Fruit fly (Drosophila melanogaster) whole organism, embryonic: ENCODE measurements around the gene cbt.
A peak's percentile ranks its signal among the peaks of the same experiment; 100 is the strongest.

ENCODE experiments used
- Atf-2 ChIP-seq: fragments of 200-800 bp; sonication (Bioruptor generic); optimal IDR thresholded peaks from 2 replicates; lab custom pipeline; 2016; ENCODE audit warnings: missing biosample characterization, missing genetic modification characterization
- Atf3 ChIP-seq: fragments of 200-800 bp; sonication (Bioruptor generic); optimal IDR thresholded peaks from 3 replicates; lab custom pipeline; 2016; ENCODE audit warnings: missing biosample characterization, missing genetic modification characterization
- CG10209 ChIP-seq: fragments of 200-800 bp; sonication (Bioruptor generic); optimal IDR thresholded peaks from 3 replicates; lab custom pipeline; 2017; ENCODE audit warnings: missing biosample characterization, mild to moderate bottlenecking, missing genetic modification characterization, missing genetic modification reagents
- CG10267 ChIP-seq: fragments of 200-800 bp; sonication (Bioruptor generic); optimal IDR thresholded peaks from 2 replicates; lab custom pipeline; 2018; ENCODE audit warnings: missing biosample characterization, mild to moderate bottlenecking, missing genetic modification characterization, moderate library complexity
- CG11504 ChIP-seq: fragments of 200-800 bp; sonication (Bioruptor generic); optimal IDR thresholded peaks from 3 replicates; lab custom pipeline; 2019; ENCODE audit warnings: missing biosample characterization, mild to moderate bottlenecking, missing genetic modification characterization, moderate library complexity
- CG12104 ChIP-seq: fragments of 200-800 bp; sonication (Bioruptor generic); optimal IDR thresholded peaks from 3 replicates; lab custom pipeline; 2016; ENCODE audit warnings: missing biosample characterization, missing genetic modification characterization
- CG14014 ChIP-seq: fragments of 200-800 bp; sonication (Bioruptor generic); IDR thresholded peaks from 2 replicates; pipeline ENCODE4 v1.3.6; 2022; ENCODE audit warnings: missing biosample characterization, missing genetic modification characterization
- CG15479 ChIP-seq: fragments of 200-800 bp; sonication (Bioruptor generic); optimal IDR thresholded peaks from 3 replicates; lab custom pipeline; 2019; ENCODE audit warnings: missing biosample characterization, mild to moderate bottlenecking, missing genetic modification characterization, moderate library complexity
- CG17568 ChIP-seq: fragments of 200-800 bp; sonication (Bioruptor generic); optimal IDR thresholded peaks from 2 replicates; lab custom pipeline; 2018; ENCODE audit warnings: missing biosample characterization, mild to moderate bottlenecking, missing genetic modification characterization, moderate library complexity
- CG17802 ChIP-seq: fragments of 200-800 bp; sonication (Bioruptor generic); optimal IDR thresholded peaks from 2 replicates; lab custom pipeline; 2018; ENCODE audit warnings: missing biosample characterization, mild to moderate bottlenecking, missing genetic modification characterization, moderate library complexity
- CG1832 ChIP-seq: fragments of 200-800 bp; sonication (Bioruptor generic); optimal IDR thresholded peaks from 2 replicates; lab custom pipeline; 2017; ENCODE audit warnings: missing biosample characterization, mild to moderate bottlenecking, missing genetic modification characterization, inconsistent platforms
- CG18476 ChIP-seq: fragments of 200-800 bp; sonication (Bioruptor generic); optimal IDR thresholded peaks from 2 replicates; lab custom pipeline; 2016; ENCODE audit warnings: missing biosample characterization, mild to moderate bottlenecking, missing genetic modification characterization
- CG34422 ChIP-seq: fragments of 200-800 bp; sonication (Bioruptor generic); IDR thresholded peaks from 3 replicates; pipeline ENCODE4 v1.3.6; 2022; ENCODE audit warnings: missing biosample characterization, missing genetic modification characterization
- CG3838 ChIP-seq: fragments of 200-800 bp; sonication (Bioruptor generic); optimal IDR thresholded peaks from 3 replicates; lab custom pipeline; 2016; ENCODE audit warnings: missing biosample characterization, missing genetic modification characterization
- CG3995 ChIP-seq: fragments of 200-800 bp; sonication (Bioruptor generic); optimal IDR thresholded peaks from 3 replicates; lab custom pipeline; 2016; ENCODE audit warnings: missing biosample characterization, missing genetic modification characterization
- CG4617 ChIP-seq: fragments of 200-800 bp; sonication (Bioruptor generic); optimal IDR thresholded peaks from 3 replicates; lab custom pipeline; 2016; ENCODE audit warnings: missing biosample characterization, missing genetic modification characterization, borderline replicate concordance
- CG5953 ChIP-seq: fragments of 200-800 bp; sonication (Bioruptor generic); IDR thresholded peaks from 2 replicates; pipeline ENCODE4 v1.3.6; 2022; ENCODE audit warnings: missing biosample characterization, missing genetic modification characterization
- CG6175 ChIP-seq: fragments of 200-800 bp; sonication (Bioruptor generic); IDR thresholded peaks from 3 replicates; pipeline ENCODE4 v1.3.6; 2022; ENCODE audit warnings: missing biosample characterization, missing genetic modification characterization
- CG7271 ChIP-seq: fragments of 200-800 bp; sonication (Bioruptor generic); optimal IDR thresholded peaks from 2 replicates; lab custom pipeline; 2018; ENCODE audit warnings: missing biosample characterization, mild to moderate bottlenecking, missing genetic modification characterization, moderate library complexity
- CG9876 ChIP-seq: fragments of 200-800 bp; sonication (Bioruptor generic); optimal IDR thresholded peaks from 2 replicates; lab custom pipeline; 2016; ENCODE audit warnings: missing biosample characterization, missing genetic modification characterization
- D ChIP-seq, 2 experiments: fragments of 200-800 bp in 1 of 2; fragments of >200 bp in 1 of 2; sonication (Bioruptor generic) in 1 of 2; optimal IDR thresholded peaks; 2 replicates in 1 of 2; 3 replicates in 1 of 2; lab custom pipeline; 2017; ENCODE audit warnings: mild to moderate bottlenecking in 1 of 2, missing biosample characterization in 1 of 2, missing genetic modification characterization in 1 of 2, missing genetic modification reagents in 1 of 2
- D19A ChIP-seq: fragments of 200-800 bp; optimal IDR thresholded peaks from 3 replicates; lab custom pipeline; 2019; ENCODE audit warnings: missing biosample characterization, mild to moderate bottlenecking, missing genetic modification characterization, moderate library complexity
- Kr ChIP-seq: fragments of 200-800 bp; sonication (Bioruptor generic); optimal IDR thresholded peaks from 2 replicates; lab custom pipeline; 2017; ENCODE audit warnings: missing biosample characterization, mild to moderate bottlenecking, missing genetic modification characterization
- Med ChIP-seq: fragments of 200-800 bp; sonication (Bioruptor generic); peaks from one replicate; lab custom pipeline; 2016; ENCODE audit warnings: missing biosample characterization, missing genetic modification characterization, mild to moderate bottlenecking, inconsistent platforms, moderate library complexity
- Sox100B ChIP-seq: fragments of 200-800 bp; sonication (Bioruptor generic); optimal IDR thresholded peaks from 3 replicates; lab custom pipeline; 2018; ENCODE audit warnings: missing biosample characterization, mild to moderate bottlenecking, missing genetic modification characterization
- ab ChIP-seq: fragments of 200-800 bp; sonication (Bioruptor generic); optimal IDR thresholded peaks from 2 replicates; lab custom pipeline; 2016; ENCODE audit warnings: missing biosample characterization, missing genetic modification characterization
- ato ChIP-seq: fragments of 200-800 bp; sonication (Bioruptor generic); IDR thresholded peaks from 2 replicates; pipeline ENCODE4 v1.3.6; 2022; ENCODE audit warnings: missing biosample characterization, missing genetic modification characterization; ENCODE audit not compliant: partially characterized antibody
- cad ChIP-seq: fragments of >200 bp; optimal IDR thresholded peaks from 2 replicates; lab custom pipeline; 2017; ENCODE audit warnings: missing biosample characterization, missing genetic modification characterization
- crp ChIP-seq, 2 experiments: fragments of 200-800 bp; sonication (Bioruptor generic); optimal IDR thresholded peaks; 2 replicates in 1 of 2; 3 replicates in 1 of 2; lab custom pipeline; 2017; ENCODE audit warnings: missing biosample characterization in 2 of 2, missing genetic modification characterization in 2 of 2, mild to moderate bottlenecking in 1 of 2, moderate library complexity in 1 of 2
- fd102C ChIP-seq: fragments of 200-800 bp; sonication (Bioruptor generic); optimal IDR thresholded peaks from 2 replicates; lab custom pipeline; 2018; ENCODE audit warnings: missing biosample characterization, mild to moderate bottlenecking, missing genetic modification characterization, moderate library complexity
- fd3F ChIP-seq: fragments of 200-800 bp; sonication (Bioruptor generic); optimal IDR thresholded peaks from 2 replicates; lab custom pipeline; 2018; ENCODE audit warnings: missing biosample characterization, mild to moderate bottlenecking, missing genetic modification characterization, moderate library complexity
- gce ChIP-seq: fragments of 200-800 bp; sonication (Bioruptor generic); IDR thresholded peaks from 3 replicates; pipeline ENCODE4 v1.3.6; 2022; ENCODE audit warnings: missing biosample characterization, missing genetic modification characterization
- grn ChIP-seq: fragments of 200-800 bp; sonication (Bioruptor generic); optimal IDR thresholded peaks from 3 replicates; lab custom pipeline; 2017; ENCODE audit warnings: missing biosample characterization, missing genetic modification characterization
- insv ChIP-seq, 2 experiments: fragments of 200-800 bp; sonication (Bioruptor generic); optimal IDR thresholded peaks; 3 replicates each; lab custom pipeline; 2016 to 2018; ENCODE audit warnings: missing biosample characterization in 2 of 2, missing genetic modification characterization in 2 of 2
- org-1 ChIP-seq: fragments of 200-800 bp; sonication (Bioruptor generic); optimal IDR thresholded peaks from 2 replicates; lab custom pipeline; 2017; ENCODE audit warnings: missing biosample characterization, missing genetic modification characterization
- prd ChIP-seq, 3 experiments: fragments of >200 bp in 2 of 3; fragments of 200-800 bp in 1 of 3; sonication (Bioruptor generic) in 1 of 3; optimal IDR thresholded peaks in 2 of 3; IDR thresholded peaks in 1 of 3; 2 replicates in 2 of 3; 3 replicates in 1 of 3; pipeline versions ENCODE4 v1.3.6 to Lab custom; 2017 to 2022; ENCODE audit warnings: missing biosample characterization in 1 of 3, missing genetic modification characterization in 1 of 3
- sd ChIP-seq: fragments of 200-800 bp; sonication (Bioruptor generic); optimal IDR thresholded peaks from 3 replicates; lab custom pipeline; 2018; ENCODE audit warnings: missing biosample characterization, mild to moderate bottlenecking, missing genetic modification characterization, moderate library complexity
- tgo ChIP-seq: fragments of 200-800 bp; sonication (Bioruptor generic); IDR thresholded peaks from 3 replicates; pipeline ENCODE4 v1.3.6; 2022; ENCODE audit warnings: missing biosample characterization, missing genetic modification characterization
- tio ChIP-seq: fragments of 200-800 bp; sonication (Bioruptor generic); optimal IDR thresholded peaks from 2 replicates; lab custom pipeline; 2017; ENCODE audit warnings: missing biosample characterization, missing genetic modification characterization, inconsistent platforms
- tll ChIP-seq, 2 experiments: fragments of 200-800 bp in 1 of 2; fragments of >200 bp in 1 of 2; sonication (Bioruptor generic) in 1 of 2; optimal IDR thresholded peaks; 2 replicates each; lab custom pipeline; 2017 to 2019; ENCODE audit warnings: missing biosample characterization in 2 of 2, missing genetic modification characterization in 2 of 2, mild to moderate bottlenecking in 1 of 2, moderate library complexity in 1 of 2
- tx ChIP-seq: fragments of 200-800 bp; sonication (Bioruptor generic); optimal IDR thresholded peaks from 2 replicates; lab custom pipeline; 2016; ENCODE audit warnings: missing biosample characterization, missing genetic modification characterization
- unc-4 ChIP-seq: fragments of 200-800 bp; sonication (Bioruptor generic); IDR thresholded peaks from 2 replicates; pipeline ENCODE4 v1.3.6; 2022; ENCODE audit warnings: missing biosample characterization, missing genetic modification characterization; ENCODE audit not compliant: partially characterized antibody
- zen ChIP-seq: fragments of 200-800 bp; sonication (Bioruptor generic); optimal IDR thresholded peaks from 3 replicates; lab custom pipeline; 2018; ENCODE audit warnings: missing biosample characterization, mild to moderate bottlenecking, missing genetic modification characterization, moderate library complexity

cbt gene

dm6 chr2L:518979-519891 lies 39.7 kb upstream of the cbt start (continued):
- TF ChIP-seq CG5953 (GFP tag; lab: Robert Waterston, UW) = 0 out of 2 replicates have a peak, but pooled peaks have one; percentile 29
- no peak for TF ChIP-seq CG3838

dm6 chr2L:518620-518913 lies 39.1 kb upstream of the cbt start:
- TF ChIP-seq zen = peak; percentile 90
- peak; percentile 86 for TF ChIP-seq CG15479
- TF ChIP-seq CG17568 = no peak
- no peak for TF ChIP-seq fd3F (GFP tag; lab: Kevin White, UChicago)
- TF ChIP-seq CG9876 = no peak

DNA sequence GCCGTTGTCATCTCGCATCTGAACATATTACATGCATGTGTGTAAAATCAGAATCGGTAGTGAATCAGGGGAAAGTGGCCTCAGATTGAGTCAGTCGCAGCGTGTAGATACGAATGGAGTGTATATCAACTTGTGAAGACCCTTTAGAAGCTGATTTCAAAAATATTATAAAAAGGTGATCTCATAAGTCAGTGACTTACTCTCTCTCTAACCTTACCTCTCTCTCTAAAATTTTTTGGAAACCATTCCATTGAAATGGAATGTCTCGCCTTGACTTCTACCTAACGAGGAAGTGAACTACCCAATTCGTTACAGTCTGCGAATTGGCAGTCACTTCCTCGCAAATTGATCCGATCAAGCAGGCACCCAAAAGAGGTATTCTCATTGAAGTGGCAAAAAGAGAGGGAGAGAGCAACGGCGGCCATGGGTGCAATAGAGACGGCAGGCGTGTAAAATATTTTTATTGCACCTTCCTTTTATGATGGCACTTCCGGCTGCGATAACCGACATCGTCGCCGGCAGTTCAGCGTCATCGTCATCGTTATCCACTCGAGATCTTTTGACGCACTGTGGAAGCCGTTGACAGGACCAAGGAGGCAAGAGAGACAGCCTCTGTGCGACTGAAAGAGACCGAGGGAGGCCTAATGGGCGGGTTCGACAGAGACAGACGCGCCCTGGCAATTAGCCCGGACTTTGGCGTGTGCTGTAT lies 38.6 kb upstream of the cbt start:
- TF ChIP-seq prd (optimal IDR thresholded peaks at IDR 0.05; lab: Kevin White, UChicago) (no peak), prd (GFP tag; IDR thresholded peaks at IDR 0.05; lab: Robert Waterston, UW) (peak; percentile 36; the same call in 1 of the 3 replicates), Atf-2 (GFP tag; lab: Kevin White, UChicago) (no peak), D19A (peak; percentile 56), CG1832 (GFP tag; lab: Kevin White, UChicago) (peak; percentile 40), cad (GFP tag; lab: Kevin White, UChicago) (peak; percentile 99), CG18476 (no peak), CG3995 (GFP tag; lab: Kevin White, UChicago) (no peak), CG4617 (no peak), tgo (GFP tag; lab: Robert Waterston, UW) (no peak), crp (GFP tag; optimal IDR thresholded peaks at IDR 0.05; lab: Kevin White, UChicago) (no peak), Med (peak; percentile 9), CG17802 (no peak), tio (GFP tag; lab: Kevin White, UChicago) (no peak), gce (GFP tag; lab: Robert Waterston, UW) (no peak), CG7271 (tag; lab: Kevin White, UChicago) (peak; percentile 77), grn (GFP tag; lab: Kevin White, UChicago) (peak; percentile 25), Sox100B (GFP tag; lab: Kevin White, UChicago) (no peak), CG34422 (GFP tag; lab: Robert Waterston, UW) (no peak), zen (peak; percentile 99), CG11504 (tag; lab: Kevin White, UChicago) (no peak), CG12104 (GFP tag; lab: Kevin White, UChicago) (no peak), tll (GFP tag; optimal IDR thresholded peaks at IDR 0.05; lab: Kevin White, UChicago) (peak in 1 of 2 experiments; percentile 93), CG10267 (tag; lab: Kevin White, UChicago) (no peak), ato (GFP tag; lab: Robert Waterston, UW) (no peak), CG14014 (GFP tag; lab: Robert Waterston, UW) (no peak), insv (GFP tag; optimal IDR thresholded peaks at IDR 0.05; lab: Kevin White, UChicago) (no peak), tx (GFP tag; lab: Kevin White, UChicago) (no peak), fd102C (GFP tag; lab: Kevin White, UChicago) (peak; percentile 16), ab (GFP tag; lab: Kevin White, UChicago) (no peak), Kr (no peak), CG10209 (GFP tag; lab: Kevin White, UChicago) (no peak), unc-4 (GFP tag; lab: Robert Waterston, UW) (no peak), Atf3 (GFP tag; lab: Kevin White, UChicago) (no peak), CG6175 (no peak), D (optimal IDR thresholded peaks at IDR 0.05; lab: Kevin White, UChicago) (peak; percentile 73), D (GFP tag; optimal IDR thresholded peaks at IDR 0.05; lab: Kevin White, UChicago) (no peak), org-1 (GFP tag; lab: Kevin White, UChicago) (no peak), CG15479 (peak; percentile 97), sd (tag; lab: Kevin White, UChicago) (no peak)
